Fruit fly (Drosophila melanogaster): Measurements from ENCODE around the gene CG12817.

Gene CG12817

DNA sequence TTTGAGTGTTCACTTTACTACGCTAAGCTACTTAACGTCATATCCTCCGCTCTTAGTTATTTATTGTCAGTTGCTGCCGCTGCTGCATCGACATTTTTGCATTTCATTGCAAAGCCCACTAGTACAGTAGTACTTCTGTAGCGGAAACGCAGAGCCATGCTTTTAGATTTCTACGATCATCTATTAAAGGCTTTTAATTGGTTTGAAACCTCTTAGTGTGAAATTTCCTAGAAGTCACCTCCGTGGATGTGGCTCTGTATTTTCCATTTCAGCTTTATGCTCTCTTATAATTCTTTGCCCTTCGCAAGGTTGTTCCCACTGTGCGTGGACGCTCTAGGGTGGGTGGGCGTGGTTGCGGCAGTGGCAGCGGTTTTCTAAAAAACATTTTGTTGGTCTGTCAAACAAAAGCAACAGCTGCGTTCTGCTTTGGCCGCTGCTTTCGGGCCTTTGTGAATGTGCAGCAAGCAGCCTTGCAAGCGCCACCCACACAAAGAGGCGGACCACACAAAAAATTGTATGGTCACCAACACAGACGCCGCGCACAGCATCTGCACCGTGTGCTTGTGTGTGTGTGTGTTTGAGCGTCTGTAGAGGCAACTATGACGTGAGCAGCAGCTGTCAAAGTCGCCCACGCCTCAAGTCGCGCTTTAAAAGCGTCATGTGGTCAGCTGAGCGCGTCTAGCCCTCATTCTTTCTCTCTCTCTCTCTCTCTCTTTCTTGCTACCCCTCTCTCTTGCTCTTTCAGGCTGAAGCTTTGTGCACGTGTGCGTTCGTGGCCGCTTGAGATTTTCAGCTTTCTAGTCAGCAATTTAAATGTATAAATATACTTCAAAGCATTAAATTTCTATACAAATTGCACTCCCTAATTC lies 42.3 kb upstream of the CG12817 start:
- TF ChIP-seq Vsx2 (GFP tag; optimal IDR thresholded peaks at IDR 0.05; ENCODE audit: partially characterized antibody) (no peak), Dfd (GFP tag; optimal IDR thresholded peaks at IDR 0.05) (no peak), N (GFP tag; optimal IDR thresholded peaks at IDR 0.05) (no peak), Sp1 (GFP tag; optimal IDR thresholded peaks at IDR 0.05) (no peak), Abd-B (GFP tag; optimal IDR thresholded peaks at IDR 0.05) (no peak), CrebA (GFP tag; optimal IDR thresholded peaks at IDR 0.05; ENCODE audit: borderline replicate concordance) (no peak), dl (GFP tag; optimal IDR thresholded peaks at IDR 0.05; ENCODE audit: insufficient read depth in 1 of 2, partially characterized antibody in 2 of 2) (no peak), Hr78 (GFP tag; optimal IDR thresholded peaks at IDR 0.05) (no peak), lola (GFP tag; optimal IDR thresholded peaks at IDR 0.05) (no peak), br (GFP tag; optimal IDR thresholded peaks at IDR 0.05) (no peak), Hnf4 (GFP tag; optimal IDR thresholded peaks at IDR 0.05) (no peak), Mio (GFP tag; optimal IDR thresholded peaks at IDR 0.05) (no peak), h (GFP tag; optimal IDR thresholded peaks at IDR 0.05) (no peak), dsf (GFP tag; optimal IDR thresholded peaks at IDR 0.05; ENCODE audit: borderline replicate concordance) (no peak)

DNA sequence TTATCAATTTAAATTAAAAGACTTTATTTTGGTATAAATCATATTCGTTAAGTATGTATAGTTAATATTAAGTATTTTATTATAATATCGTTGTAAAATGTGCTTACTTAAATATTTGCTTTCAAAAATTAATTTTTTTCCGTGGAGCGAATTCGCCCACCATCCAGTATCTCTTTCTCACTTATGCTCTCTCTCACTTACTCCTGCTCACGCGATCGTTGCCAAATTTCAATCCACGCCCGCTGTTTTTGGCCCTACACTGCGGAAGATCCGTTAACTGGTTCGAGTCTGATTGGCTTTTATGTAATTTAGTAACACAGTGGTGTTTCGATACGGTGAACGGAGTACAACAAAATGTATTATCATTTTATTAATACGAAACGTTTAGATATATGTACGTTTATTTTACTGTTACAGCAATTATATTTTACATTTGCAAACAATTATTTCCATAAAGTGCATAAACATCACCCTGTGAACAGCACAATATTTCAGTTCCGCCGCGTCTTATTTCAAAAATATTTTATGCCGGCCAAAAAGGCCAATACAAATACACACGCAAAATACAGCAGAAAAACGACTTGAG lies 41.1 kb upstream of the CG12817 start:
- TF ChIP-seq Dif (GFP tag; optimal IDR thresholded peaks at IDR 0.05; ENCODE audit: partially characterized antibody) (no peak), OdsH (GFP tag; optimal IDR thresholded peaks at IDR 0.05) (peak; percentile 75), Hr78 (GFP tag; optimal IDR thresholded peaks at IDR 0.05) (no peak), dsf (GFP tag; optimal IDR thresholded peaks at IDR 0.05; ENCODE audit: borderline replicate concordance) (peak; percentile 8), usp (GFP tag; optimal IDR thresholded peaks at IDR 0.05) (no peak), GATAd (GFP tag; optimal IDR thresholded peaks at IDR 0.05) (peak; percentile 0), foxo (GFP tag; optimal IDR thresholded peaks at IDR 0.05) (peak in 1 of 2 experiments; percentile 85), Mio (GFP tag; optimal IDR thresholded peaks at IDR 0.05) (no peak), ey (GFP tag; optimal IDR thresholded peaks at IDR 0.05) (peak; percentile 57), psq (GFP tag; optimal IDR thresholded peaks at IDR 0.05) (peak; percentile 74), sv (GFP tag; optimal IDR thresholded peaks at IDR 0.05) (peak; percentile 48), CG9705 (GFP tag; optimal IDR thresholded peaks at IDR 0.05) (peak; percentile 38), Abd-B (GFP tag; optimal IDR thresholded peaks at IDR 0.05) (no peak), CG32264 (GFP tag; optimal IDR thresholded peaks at IDR 0.05) (no peak), Myc (optimal IDR thresholded peaks at IDR 0.05) (no peak), Dfd (GFP tag; optimal IDR thresholded peaks at IDR 0.05) (no peak), h (GFP tag; optimal IDR thresholded peaks at IDR 0.05) (peak; percentile 63), woc (GFP tag; optimal IDR thresholded peaks at IDR 0.05) (peak; percentile 52), dmrt93B (GFP tag; optimal IDR thresholded peaks at IDR 0.05) (peak; percentile 53), Sp1 (GFP tag; optimal IDR thresholded peaks at IDR 0.05) (peak; percentile 80), Hr83 (GFP tag; optimal IDR thresholded peaks at IDR 0.05; ENCODE audit: poor library complexity, severe bottlenecking) (peak; percentile 10), HLH106 (tag; optimal IDR thresholded peaks at IDR 0.05) (peak; percentile 80), pan (optimal IDR thresholded peaks at IDR 0.05) (no peak), Jra (GFP tag; optimal IDR thresholded peaks at IDR 0.05) (no peak), rgr (GFP tag; optimal IDR thresholded peaks at IDR 0.05) (peak; percentile 72), dl (GFP tag; optimal IDR thresholded peaks at IDR 0.05; ENCODE audit: insufficient read depth in 1 of 2, partially characterized antibody in 2 of 2) (no peak), N (GFP tag; optimal IDR thresholded peaks at IDR 0.05) (no peak), brk (GFP tag; optimal IDR thresholded peaks at IDR 0.05) (peak; percentile 75), Hnf4 (GFP tag; optimal IDR thresholded peaks at IDR 0.05) (no peak), Rel (GFP tag; optimal IDR thresholded peaks at IDR 0.05) (no peak), Rel (tag; optimal IDR thresholded peaks at IDR 0.05) (no peak), sage (GFP tag; optimal IDR thresholded peaks at IDR 0.05) (peak; percentile 59), jim (GFP tag; optimal IDR thresholded peaks at IDR 0.05) (no peak), CrebA (GFP tag; optimal IDR thresholded peaks at IDR 0.05; ENCODE audit: borderline replicate concordance) (peak; percentile 25), fru (GFP tag; optimal IDR thresholded peaks at IDR 0.05) (peak; percentile 76), tai (GFP tag; optimal IDR thresholded peaks at IDR 0.05) (peak; percentile 3), Vsx2 (GFP tag; optimal IDR thresholded peaks at IDR 0.05; ENCODE audit: partially characterized antibody) (no peak), br (GFP tag; optimal IDR thresholded peaks at IDR 0.05) (peak; percentile 53), lola (GFP tag; optimal IDR thresholded peaks at IDR 0.05) (no peak)
